Worm (Caenorhabditis elegans): ENCODE measurements around the gene syp-1.

Gene syp-1

DNA sequence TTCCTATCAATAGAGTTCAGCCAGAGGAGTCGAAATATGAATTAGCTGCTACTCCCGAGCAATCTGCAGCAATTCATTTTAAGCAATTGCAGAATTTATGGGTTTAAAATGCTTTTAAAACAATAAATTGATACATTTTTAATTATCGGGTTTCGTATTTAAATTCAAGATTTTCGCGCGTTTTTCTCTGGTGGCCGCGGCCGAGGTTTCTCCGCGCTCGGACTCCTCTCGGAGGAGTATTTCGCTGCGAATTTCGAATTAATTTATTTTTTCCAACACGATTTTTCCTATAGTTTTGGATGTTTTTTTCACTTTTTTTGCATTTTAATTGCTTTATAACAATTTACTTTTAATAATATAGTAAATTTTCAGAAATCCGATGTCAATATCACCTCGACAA is 2.6 kb upstream of the syp-1 start, which contains the start of gene F13A7.14 (continued):
- TF ChIP-seq nhr-25 (tag; optimal IDR thresholded peaks at IDR 0.05) (peak; percentile 45), lsy-12 (tag; optimal IDR thresholded peaks at IDR 0.05) (peak; percentile 73), mml-1 (tag; optimal IDR thresholded peaks at IDR 0.05) (no peak), nhr-11 (tag; optimal IDR thresholded peaks at IDR 0.05) (no peak), zag-1 (tag; optimal IDR thresholded peaks at IDR 0.05) (no peak), elt-1 (tag; optimal IDR thresholded peaks at IDR 0.05) (peak; percentile 17), lin-15B (tag; optimal IDR thresholded peaks at IDR 0.05) (peak; percentile 76), R02D3.7 (tag; optimal IDR thresholded peaks at IDR 0.05) (peak; percentile 59), nhr-23 (tag; optimal IDR thresholded peaks at IDR 0.05) (peak; percentile 81), lin-39 (tag; optimal IDR thresholded peaks at IDR 0.05) (peak; percentile 65)

- TF ChIP-seq mml-1 (tag; optimal IDR thresholded peaks at IDR 0.05) = no peak
- no peak for TF ChIP-seq egl-5 (tag; optimal IDR thresholded peaks at IDR 0.05)
- TF ChIP-seq lsy-12 (tag; optimal IDR thresholded peaks at IDR 0.05) = no peak
Measured at ce11 chrV:16405366-16405765, 1.3 kb downstream of the syp-1 start.

- TF ChIP-seq ZK546.5 (tag; optimal IDR thresholded peaks at IDR 0.05) (no peak), aly-2 (tag; optimal IDR thresholded peaks at IDR 0.05) (no peak), nfya-1 (tag; optimal IDR thresholded peaks at IDR 0.05; ENCODE audit: insufficient read depth) (no peak), lin-39 (tag; optimal IDR thresholded peaks at IDR 0.05) (no peak), lsy-12 (tag; optimal IDR thresholded peaks at IDR 0.05) (no peak), nhr-28 (tag; optimal IDR thresholded peaks at IDR 0.05) (no peak), ceh-16 (tag; optimal IDR thresholded peaks at IDR 0.05) (no peak), elt-3 (tag; optimal IDR thresholded peaks at IDR 0.05) (no peak), unc-62 (GFP tag; optimal IDR thresholded peaks at IDR 0.05) (no peak), fkh-10 (GFP tag; optimal IDR thresholded peaks at IDR 0.05) (no peak), nhr-12 (tag; optimal IDR thresholded peaks at IDR 0.05) (no peak), mdl-1 (tag; optimal IDR thresholded peaks at IDR 0.05) (no peak), snpc-4 (tag; optimal IDR thresholded peaks at IDR 0.05) (no peak), skn-1 (tag; optimal IDR thresholded peaks at IDR 0.05) (no peak), sea-2 (GFP tag; optimal IDR thresholded peaks at IDR 0.05) (no peak), daf-12 (tag; optimal IDR thresholded peaks at IDR 0.05) (no peak), nhr-237 (tag; optimal IDR thresholded peaks at IDR 0.05) (no peak), nhr-25 (tag; optimal IDR thresholded peaks at IDR 0.05) (no peak)
Measured at ce11 chrV:16406357-16406756, 2.3 kb downstream of the syp-1 start.

- TF ChIP-seq nhr-76 (tag; optimal IDR thresholded peaks at IDR 0.05) (no peak), fos-1 (tag; optimal IDR thresholded peaks at IDR 0.05) (no peak), fkh-10 (GFP tag; optimal IDR thresholded peaks at IDR 0.05) (no peak), lin-39 (tag; optimal IDR thresholded peaks at IDR 0.05) (no peak), ztf-4 (tag; optimal IDR thresholded peaks at IDR 0.05) (no peak), nhr-12 (tag; optimal IDR thresholded peaks at IDR 0.05) (no peak), ceh-82 (tag; optimal IDR thresholded peaks at IDR 0.05) (no peak)
Measured at ce11 chrV:16407663-16408062, 3.6 kb downstream of the syp-1 start, which contains the start of gene F26D2.3. TSS of gene F26D2.3 (plus strand) at chrV:16407963.

DNA sequence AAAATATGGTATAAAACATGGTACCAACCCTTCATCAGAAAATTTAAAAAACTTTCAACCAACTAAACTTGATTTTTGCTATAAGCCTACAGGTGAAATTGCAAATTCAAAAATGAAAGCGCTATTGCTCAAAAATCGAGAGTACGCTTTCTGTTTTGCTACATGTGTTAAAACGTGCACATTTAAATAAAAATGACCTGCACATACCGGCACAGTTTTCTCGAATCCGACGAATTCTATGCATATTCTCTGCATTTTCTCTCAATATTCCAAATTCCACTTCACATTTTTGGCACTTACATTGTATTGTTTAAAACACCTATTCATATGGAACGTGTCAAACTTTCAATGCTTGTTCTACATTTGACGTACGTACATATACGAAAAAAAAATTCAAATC is 6.4 kb downstream of the syp-1 start, which contains the start of gene srh-145:
TSS of gene srh-145 (plus strand) at position 193 of the 400 bp plus-strand sequence.
- TF ChIP-seq nhr-12 (tag; optimal IDR thresholded peaks at IDR 0.05) (no peak), nhr-77 (tag; optimal IDR thresholded peaks at IDR 0.05) (no peak), ZK546.5 (tag; optimal IDR thresholded peaks at IDR 0.05) (no peak), lin-39 (tag; optimal IDR thresholded peaks at IDR 0.05) (no peak), eor-1 (tag; optimal IDR thresholded peaks at IDR 0.05) (no peak), snpc-4 (tag; optimal IDR thresholded peaks at IDR 0.05) (no peak), nhr-28 (tag; optimal IDR thresholded peaks at IDR 0.05) (no peak), aly-2 (tag; optimal IDR thresholded peaks at IDR 0.05) (no peak), egl-5 (tag; optimal IDR thresholded peaks at IDR 0.05) (no peak), nhr-76 (tag; optimal IDR thresholded peaks at IDR 0.05) (no peak), sea-2 (GFP tag; optimal IDR thresholded peaks at IDR 0.05) (no peak), ztf-11 (tag; optimal IDR thresholded peaks at IDR 0.05) (no peak), daf-12 (tag; optimal IDR thresholded peaks at IDR 0.05) (no peak), ztf-4 (tag; optimal IDR thresholded peaks at IDR 0.05) (no peak), unc-62 (GFP tag; optimal IDR thresholded peaks at IDR 0.05) (no peak)
